Worm (Caenorhabditis elegans) whole organism, L4/young adult: ENCODE data around the gene pde-4.

Experiments used
- W03F9.2 ChIP-seq: fragments of 150-350 bp; optimal IDR thresholded peaks from 2 replicates; lab custom pipeline; 2014; ENCODE audit warnings: missing biosample characterization, missing genetic modification characterization
- him-1 ChIP-seq: sonication (generic microtip); optimal IDR thresholded peaks from 2 replicates; lab custom pipeline; 2016; ENCODE audit warnings: missing genotype, missing genetic modification reagents, missing genetic modification characterization, missing compliant biosample characterization

ce11 chrII:7643214-7643613 is 7.8 kb downstream of the pde-4 start:
- TF ChIP-seq W03F9.2 (tag; lab: Kevin White, UChicago) = no peak
- TF ChIP-seq him-1 (tag; lab: Kevin White, UChicago) = no peak
